Fruit fly (Drosophila melanogaster) whole organism, embryonic: ENCODE results near the gene CG11370.

ENCODE experiments used
- Atf3 ChIP-seq: fragments of 200-800 bp; sonication (Bioruptor generic); optimal IDR thresholded peaks from 3 replicates; lab custom pipeline; 2016; ENCODE audit warnings: missing biosample characterization, missing genetic modification characterization
- Blimp-1 ChIP-seq: fragments of 200-800 bp; sonication (Bioruptor generic); optimal IDR thresholded peaks from 3 replicates; lab custom pipeline; 2018; ENCODE audit warnings: missing biosample characterization, missing genetic modification characterization, mild to moderate bottlenecking, moderate library complexity, missing genetic modification reagents
- Bteb2 ChIP-seq: fragments of 200-800 bp; sonication (Bioruptor generic); optimal IDR thresholded peaks from 2 replicates; lab custom pipeline; 2016; ENCODE audit warnings: missing biosample characterization, missing genetic modification characterization
- CG10321 ChIP-seq: fragments of 200-800 bp; sonication (Bioruptor generic); IDR thresholded peaks from 2 replicates; pipeline ENCODE4 v1.3.6; 2022; ENCODE audit warnings: missing biosample characterization, missing genetic modification characterization
- CG12071 ChIP-seq: fragments of 200-800 bp; sonication (Bioruptor generic); optimal IDR thresholded peaks from 3 replicates; lab custom pipeline; 2018; ENCODE audit warnings: missing biosample characterization, mild to moderate bottlenecking, missing genetic modification characterization
- CG1233 ChIP-seq: fragments of 200-800 bp; sonication (Bioruptor generic); optimal IDR thresholded peaks from 4 replicates; lab custom pipeline; 2018; ENCODE audit warnings: missing biosample characterization, mild to moderate bottlenecking, missing genetic modification characterization
- CG13287 ChIP-seq: fragments of 200-800 bp; sonication (Bioruptor generic); IDR thresholded peaks from 2 replicates; pipeline ENCODE4 v1.3.6; 2022; ENCODE audit warnings: missing biosample characterization, missing genetic modification characterization; ENCODE audit not compliant: partially characterized antibody
- CG14710 ChIP-seq: fragments of 200-800 bp; sonication (Bioruptor generic); optimal IDR thresholded peaks from 3 replicates; lab custom pipeline; 2019; ENCODE audit warnings: missing biosample characterization, mild to moderate bottlenecking, missing genetic modification characterization, moderate library complexity
- CG14860 ChIP-seq: fragments of 200-800 bp; sonication (Bioruptor generic); IDR thresholded peaks from 3 replicates; pipeline ENCODE4 v1.3.6; 2022; ENCODE audit warnings: missing biosample characterization, missing genetic modification characterization; ENCODE audit not compliant: partially characterized antibody
- CG18599 ChIP-seq: fragments of 200-800 bp; sonication (Bioruptor generic); optimal IDR thresholded peaks from 3 replicates; lab custom pipeline; 2017; ENCODE audit warnings: missing biosample characterization, missing genetic modification characterization, mild to moderate bottlenecking, moderate library complexity, missing genetic modification reagents
- CG2120 ChIP-seq: fragments of 200-800 bp; sonication (Bioruptor generic); optimal IDR thresholded peaks from 3 replicates; lab custom pipeline; 2016; ENCODE audit warnings: missing biosample characterization, missing genetic modification characterization
- CG2199 ChIP-seq: fragments of 200-800 bp; sonication (Bioruptor generic); IDR thresholded peaks from 3 replicates; pipeline ENCODE4 v1.3.6; 2022; ENCODE audit warnings: missing biosample characterization, missing genetic modification characterization
- CG2875 ChIP-seq: fragments of 200-800 bp; sonication (Bioruptor generic); optimal IDR thresholded peaks from 2 replicates; lab custom pipeline; 2017; ENCODE audit warnings: missing biosample characterization, mild to moderate bottlenecking, missing genetic modification characterization, missing genetic modification reagents
- CG32532 ChIP-seq: fragments of 200-800 bp; sonication (Bioruptor generic); IDR thresholded peaks from 2 replicates; pipeline ENCODE4 v1.3.6; 2022; ENCODE audit warnings: missing biosample characterization, missing genetic modification characterization
- CG3281 ChIP-seq: fragments of 200-800 bp; sonication (Bioruptor generic); optimal IDR thresholded peaks from 3 replicates; lab custom pipeline; 2017; ENCODE audit warnings: missing biosample characterization, mild to moderate bottlenecking, missing genetic modification characterization
- CG8290 ChIP-seq, 3 experiments: fragments of 200-800 bp; sonication (Bioruptor generic); optimal IDR thresholded peaks; 2 replicates each; lab custom pipeline; 2016 to 2019; ENCODE audit warnings: missing biosample characterization in 3 of 3, missing genetic modification characterization in 3 of 3, mild to moderate bottlenecking in 2 of 3, moderate library complexity in 1 of 3
- CG8924 ChIP-seq: fragments of 200-800 bp; optimal IDR thresholded peaks from 3 replicates; lab custom pipeline; 2019; ENCODE audit warnings: missing biosample characterization, mild to moderate bottlenecking, missing genetic modification characterization, moderate library complexity
- CG9437 ChIP-seq: fragments of 200-800 bp; sonication (Bioruptor generic); optimal IDR thresholded peaks from 2 replicates; lab custom pipeline; 2018; ENCODE audit warnings: missing biosample characterization, mild to moderate bottlenecking, missing genetic modification characterization
- D19B ChIP-seq: fragments of 200-800 bp; sonication (Bioruptor generic); optimal IDR thresholded peaks from 2 replicates; lab custom pipeline; 2017; ENCODE audit warnings: missing biosample characterization, mild to moderate bottlenecking, missing genetic modification characterization
- Dip2 ChIP-seq: fragments of 200-800 bp; sonication (Bioruptor generic); IDR thresholded peaks from 2 replicates; pipeline ENCODE4 v1.3.6; 2022; ENCODE audit warnings: missing biosample characterization, missing genetic modification characterization
- Dll ChIP-seq: fragments of 200-800 bp; sonication (Bioruptor generic); IDR thresholded peaks from 4 replicates; pipeline ENCODE4 v1.3.6; 2022; ENCODE audit warnings: missing biosample characterization, missing genetic modification characterization; ENCODE audit not compliant: partially characterized antibody
- Ets65A ChIP-seq: fragments of 200-800 bp; sonication (Bioruptor generic); peaks from one replicate; lab custom pipeline; 2016; ENCODE audit warnings: missing biosample characterization, missing genetic modification characterization
- Hand ChIP-seq: fragments of 200-800 bp; sonication (Bioruptor generic); optimal IDR thresholded peaks from 2 replicates; lab custom pipeline; 2017; ENCODE audit warnings: mild to moderate bottlenecking, missing biosample characterization, missing genetic modification reagents, missing genetic modification characterization
- Hr3 ChIP-seq: fragments of 200-800 bp; sonication (Bioruptor generic); optimal IDR thresholded peaks from 3 replicates; lab custom pipeline; 2016; ENCODE audit warnings: missing biosample characterization, missing genetic modification characterization
- Hr39 ChIP-seq: fragments of >200 bp; optimal IDR thresholded peaks from 2 replicates; lab custom pipeline; 2017
- Jarid2 ChIP-seq: fragments of 200-800 bp; sonication (Bioruptor generic); optimal IDR thresholded peaks from 3 replicates; lab custom pipeline; 2017; ENCODE audit warnings: mild to moderate bottlenecking, missing biosample characterization, missing genetic modification reagents, missing genetic modification characterization
- Mes4 ChIP-seq: fragments of 200-800 bp; sonication (Bioruptor generic); optimal IDR thresholded peaks from 2 replicates; lab custom pipeline; 2016; ENCODE audit warnings: missing biosample characterization, missing genetic modification characterization
- NK7.1 ChIP-seq: fragments of 200-800 bp; sonication (Bioruptor generic); optimal IDR thresholded peaks from 3 replicates; lab custom pipeline; 2016; ENCODE audit warnings: missing biosample characterization, missing genetic modification characterization
- Six4 ChIP-seq: fragments of 200-800 bp; sonication (Bioruptor generic); optimal IDR thresholded peaks from 2 replicates; lab custom pipeline; 2016; ENCODE audit warnings: missing biosample characterization, missing genetic modification characterization
- Tbp ChIP-seq: fragments of >200 bp; optimal IDR thresholded peaks from 2 replicates; lab custom pipeline; 2018; ENCODE audit warnings: missing biosample characterization, missing genetic modification characterization
- bigmax ChIP-seq: fragments of 200-800 bp; sonication (Bioruptor generic); optimal IDR thresholded peaks from 2 replicates; lab custom pipeline; 2018; ENCODE audit warnings: missing biosample characterization, mild to moderate bottlenecking, missing genetic modification characterization
- dmrt11E ChIP-seq: fragments of 200-800 bp; sonication (Bioruptor generic); optimal IDR thresholded peaks from 3 replicates; lab custom pipeline; 2018; ENCODE audit warnings: missing biosample characterization, mild to moderate bottlenecking, missing genetic modification characterization, moderate library complexity
- dpn ChIP-seq, 2 experiments: fragments of 200-800 bp; sonication (Bioruptor generic); optimal IDR thresholded peaks; 3 replicates each; lab custom pipeline; 2016; ENCODE audit warnings: missing biosample characterization in 2 of 2, missing genetic modification characterization in 2 of 2
- en ChIP-seq: fragments of 200-800 bp; sonication (Bioruptor generic); optimal IDR thresholded peaks from 2 replicates; lab custom pipeline; 2016; ENCODE audit warnings: missing biosample characterization, missing genetic modification characterization
- gcm ChIP-seq: fragments of 200-800 bp; sonication (Bioruptor generic); optimal IDR thresholded peaks from 2 replicates; lab custom pipeline; 2019; ENCODE audit warnings: missing biosample characterization, mild to moderate bottlenecking, missing genetic modification characterization, moderate library complexity
- grn ChIP-seq: fragments of 200-800 bp; sonication (Bioruptor generic); optimal IDR thresholded peaks from 3 replicates; lab custom pipeline; 2017; ENCODE audit warnings: missing biosample characterization, missing genetic modification characterization
- gro ChIP-seq: fragments of 200-800 bp; sonication (Bioruptor generic); optimal IDR thresholded peaks from 2 replicates; lab custom pipeline; 2016; ENCODE audit warnings: missing biosample characterization, missing genetic modification characterization
- gsb-n ChIP-seq: fragments of 200-800 bp; sonication (Bioruptor generic); optimal IDR thresholded peaks from 3 replicates; lab custom pipeline; 2018; ENCODE audit warnings: missing biosample characterization, mild to moderate bottlenecking, missing genetic modification characterization
- jigr1 ChIP-seq: fragments of 200-800 bp; sonication (Bioruptor generic); IDR thresholded peaks from 3 replicates; pipeline ENCODE4 v1.3.6; 2022; ENCODE audit warnings: missing biosample characterization, missing genetic modification characterization
- kah ChIP-seq: fragments of 200-800 bp; sonication (Bioruptor generic); optimal IDR thresholded peaks from 2 replicates; lab custom pipeline; 2018; ENCODE audit warnings: missing biosample characterization, mild to moderate bottlenecking, missing genetic modification characterization
- lab ChIP-seq: fragments of 200-800 bp; sonication (Bioruptor generic); optimal IDR thresholded peaks from 3 replicates; lab custom pipeline; 2017; ENCODE audit warnings: missing biosample characterization, missing genetic modification characterization, mild to moderate bottlenecking, moderate library complexity, missing genetic modification reagents
- lola ChIP-seq, 3 experiments: fragments of >200 bp in 2 of 3; fragments of 200-800 bp in 1 of 3; sonication (Bioruptor generic) in 1 of 3; optimal IDR thresholded peaks; 2 replicates each; lab custom pipeline; 2017 to 2019; ENCODE audit warnings: missing biosample characterization in 3 of 3, missing genetic modification characterization in 3 of 3, mild to moderate bottlenecking in 1 of 3, moderate library complexity in 1 of 3
- nmo ChIP-seq: fragments of 200-800 bp; sonication (Bioruptor generic); optimal IDR thresholded peaks from 2 replicates; lab custom pipeline; 2018; ENCODE audit warnings: missing biosample characterization, mild to moderate bottlenecking, missing genetic modification characterization, moderate library complexity
- onecut ChIP-seq: fragments of 200-800 bp; sonication (Bioruptor generic); IDR thresholded peaks from 2 replicates; pipeline ENCODE4 v1.3.6; 2022; ENCODE audit warnings: missing biosample characterization, missing genetic modification characterization
- psq ChIP-seq: fragments of 200-800 bp; sonication (Bioruptor generic); optimal IDR thresholded peaks from 2 replicates; lab custom pipeline; 2017; ENCODE audit warnings: missing biosample characterization, missing genetic modification characterization
- tio ChIP-seq: fragments of 200-800 bp; sonication (Bioruptor generic); optimal IDR thresholded peaks from 2 replicates; lab custom pipeline; 2017; ENCODE audit warnings: missing biosample characterization, missing genetic modification characterization, inconsistent platforms
- toy ChIP-seq: fragments of 200-800 bp; sonication (Bioruptor generic); IDR thresholded peaks from 2 replicates; pipeline ENCODE4 v1.3.6; 2022; ENCODE audit warnings: missing biosample characterization, missing genetic modification characterization
- tup ChIP-seq: fragments of 200-800 bp; sonication (Bioruptor generic); optimal IDR thresholded peaks from 2 replicates; lab custom pipeline; 2016; ENCODE audit warnings: missing biosample characterization, mild to moderate bottlenecking, missing genetic modification characterization, moderate library complexity
- usp ChIP-seq: fragments of >200 bp; optimal IDR thresholded peaks from 2 replicates; lab custom pipeline; 2017; ENCODE audit warnings: missing biosample characterization, missing genetic modification characterization
- vfl ChIP-seq: fragments of 200-800 bp; sonication (Bioruptor generic); optimal IDR thresholded peaks from 2 replicates; lab custom pipeline; 2016; ENCODE audit warnings: missing biosample characterization, missing genetic modification characterization

The CG11370 gene

dm6 chr3L:22717137-22717767 lies 5.3 kb downstream of the CG11370 start, which contains the start of the genes ArfGAP3 and CG32452 (continued):
- TF ChIP-seq CG8924 (tag; lab: Kevin White, UChicago) (peak; percentile 82), Hand (GFP tag; lab: Kevin White, UChicago) (no peak), CG18599 (peak; percentile 70), onecut (GFP tag; lab: Robert Waterston, UW) (peak; percentile 50), Mes4 (GFP tag; lab: Kevin White, UChicago) (no peak), grn (GFP tag; lab: Kevin White, UChicago) (no peak), dpn (GFP tag; optimal IDR thresholded peaks at IDR 0.05; lab: Kevin White, UChicago) (peak; percentile 68 to 82), Hr3 (peak; percentile 67), gsb-n (tag; lab: Kevin White, UChicago) (peak; percentile 68), Dip2 (GFP tag; lab: Robert Waterston, UW) (no peak), nmo (GFP tag; lab: Kevin White, UChicago) (peak; percentile 80), bigmax (GFP tag; lab: Kevin White, UChicago) (no peak), CG9437 (GFP tag; lab: Kevin White, UChicago) (peak; percentile 81), lab (GFP tag; lab: Kevin White, UChicago) (peak; percentile 70), CG8290 (GFP tag; optimal IDR thresholded peaks at IDR 0.05; lab: Kevin White, UChicago) (peak; percentile 66), CG8290 (tag; optimal IDR thresholded peaks at IDR 0.05; lab: Kevin White, UChicago) (peak; percentile 24 to 71), CG32532 (GFP tag; lab: Robert Waterston, UW) (peak; percentile 82), dmrt11E (tag; lab: Kevin White, UChicago) (peak; percentile 67), CG2199 (GFP tag; lab: Robert Waterston, UW) (no peak), CG2875 (GFP tag; lab: Kevin White, UChicago) (peak; percentile 36), CG2120 (peak; percentile 82), CG12071 (GFP tag; lab: Kevin White, UChicago) (no peak), Dll (GFP tag; lab: Robert Waterston, UW) (peak; percentile 86), gcm (GFP tag; lab: Kevin White, UChicago) (peak; percentile 54), tio (no peak), Six4 (GFP tag; lab: Kevin White, UChicago) (peak; percentile 70), CG14860 (GFP tag; lab: Robert Waterston, UW) (no peak), gro (GFP tag; lab: Kevin White, UChicago) (peak; percentile 24), tup (GFP tag; lab: Kevin White, UChicago) (no peak), Atf3 (GFP tag; lab: Kevin White, UChicago) (peak; percentile 38), vfl (GFP tag; lab: Kevin White, UChicago) (peak; percentile 37), toy (no peak), NK7.1 (GFP tag; lab: Kevin White, UChicago) (no peak), Jarid2 (GFP tag; lab: Kevin White, UChicago) (peak; percentile 30), CG10321 (GFP tag; lab: Robert Waterston, UW) (no peak), CG14710 (tag; lab: Kevin White, UChicago) (peak; percentile 84), lola (GFP tag; optimal IDR thresholded peaks at IDR 0.05; lab: Kevin White, UChicago) (peak in 1 of 3 experiments; percentile 75), CG13287 (GFP tag; lab: Robert Waterston, UW) (peak; percentile 68), psq (GFP tag; lab: Kevin White, UChicago) (no peak), Hr39 (lab: Kevin White, UChicago) (no peak), Bteb2 (GFP tag; lab: Kevin White, UChicago) (peak; percentile 52), usp (GFP tag; lab: Kevin White, UChicago) (no peak), CG3281 (GFP tag; lab: Kevin White, UChicago) (peak; percentile 50), kah (GFP tag; lab: Kevin White, UChicago) (peak; percentile 61), CG1233 (GFP tag; lab: Kevin White, UChicago) (peak; percentile 58), Ets65A (GFP tag; lab: Kevin White, UChicago) (peak; percentile 96), Tbp (GFP tag; lab: Kevin White, UChicago) (no peak), D19B (GFP tag; lab: Kevin White, UChicago) (peak; percentile 45), jigr1 (no peak), Blimp-1 (GFP tag; lab: Kevin White, UChicago) (peak; percentile 68), en (peak; percentile 5)
